Fruit fly (Drosophila melanogaster): ENCODE data around the gene Axud1.

Gene Axud1

DNA sequence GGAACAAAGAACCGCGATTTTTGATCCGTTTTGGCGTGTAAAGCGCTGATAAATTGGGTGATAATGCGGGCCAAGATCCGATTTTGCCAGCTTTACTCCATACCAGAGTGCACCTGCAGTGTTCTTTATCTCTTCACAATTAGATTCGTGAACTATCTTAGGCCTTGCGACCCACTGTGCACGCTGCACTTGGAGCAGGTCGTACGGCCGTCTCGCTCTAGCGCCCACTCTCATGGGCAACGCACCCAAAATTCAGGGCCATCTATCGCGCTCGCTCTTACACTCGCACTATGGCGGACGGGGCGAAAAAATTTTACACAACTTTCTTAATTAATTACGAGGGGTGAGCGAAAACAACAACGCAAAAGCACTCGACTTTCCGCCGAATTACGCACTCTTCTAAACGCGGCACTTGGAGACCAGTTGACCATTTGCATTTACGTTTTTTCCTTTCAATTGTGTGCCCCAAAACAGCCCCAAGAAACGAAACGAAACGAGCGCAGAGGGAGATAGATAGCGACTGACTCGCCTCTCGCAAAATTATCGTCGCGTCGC, 868 bp upstream of the Axud1 start (continued):
- no peak for TF ChIP-seq lov (optimal IDR thresholded peaks at IDR 0.05)
- TF ChIP-seq lov (GFP tag; IDR thresholded peaks at IDR 0.05), result no peak
- TF ChIP-seq CG4820 (GFP tag; optimal IDR thresholded peaks at IDR 0.05), result no peak
- 0 out of 2 replicates have a peak, but pooled peaks have one; percentile 9 for TF ChIP-seq chm (GFP tag; IDR thresholded peaks at IDR 0.05)
- TF ChIP-seq CG9609 (GFP tag; optimal IDR thresholded peaks at IDR 0.05), result no peak
- no peak for TF ChIP-seq CG10654 (GFP tag; optimal IDR thresholded peaks at IDR 0.05)
- TF ChIP-seq zen (tag; optimal IDR thresholded peaks at IDR 0.05), result no peak
- no peak for TF ChIP-seq zfh2 (GFP tag; optimal IDR thresholded peaks at IDR 0.05)
- peak in 1 of 2 experiments; percentile 27 for TF ChIP-seq tll (GFP tag; optimal IDR thresholded peaks at IDR 0.05)
- TF ChIP-seq Atf-2 (GFP tag; optimal IDR thresholded peaks at IDR 0.05), result no peak
- no peak for TF ChIP-seq chn (GFP tag; optimal IDR thresholded peaks at IDR 0.05)
- TF ChIP-seq crc (GFP tag; optimal IDR thresholded peaks at IDR 0.05), result no peak
- TF ChIP-seq CG1602 (GFP tag; optimal IDR thresholded peaks at IDR 0.05), result no peak
- no peak for TF ChIP-seq rib (GFP tag; IDR thresholded peaks at IDR 0.05)
- no peak for TF ChIP-seq schlank (tag; optimal IDR thresholded peaks at IDR 0.05)
- TF ChIP-seq tap (tag; optimal IDR thresholded peaks at IDR 0.05), result no peak
- TF ChIP-seq CG8290 (GFP tag; optimal IDR thresholded peaks at IDR 0.05), result no peak
- TF ChIP-seq CG8290 (tag; optimal IDR thresholded peaks at IDR 0.05), result peak in 1 of 2 experiments; percentile 63
- no peak for TF ChIP-seq ems (GFP tag; optimal IDR thresholded peaks at IDR 0.05)
- no peak for TF ChIP-seq D19A (tag; optimal IDR thresholded peaks at IDR 0.05)
- no peak for TF ChIP-seq grn (GFP tag; optimal IDR thresholded peaks at IDR 0.05)
- no peak for TF ChIP-seq trh (GFP tag; optimal IDR thresholded peaks at IDR 0.05)
- TF ChIP-seq Oli (tag; optimal IDR thresholded peaks at IDR 0.05), result no peak
- no peak for TF ChIP-seq CG7786 (GFP tag; optimal IDR thresholded peaks at IDR 0.05)
- no peak for TF ChIP-seq scrt (GFP tag; optimal IDR thresholded peaks at IDR 0.05)
- no peak for TF ChIP-seq salm (tag; optimal IDR thresholded peaks at IDR 0.05)
- no peak for TF ChIP-seq wor (GFP tag; IDR thresholded peaks at IDR 0.05)
- TF ChIP-seq CG10147 (GFP tag; optimal IDR thresholded peaks at IDR 0.05), result no peak
- TF ChIP-seq CG1832 (GFP tag; optimal IDR thresholded peaks at IDR 0.05), result peak; percentile 95
- TF ChIP-seq pho (GFP tag; optimal IDR thresholded peaks at IDR 0.05), result no peak
- TF ChIP-seq bigmax (GFP tag; optimal IDR thresholded peaks at IDR 0.05), result no peak
- no peak; the same call in 1 of the 2 replicates for TF ChIP-seq unc-4 (GFP tag; IDR thresholded peaks at IDR 0.05; ENCODE audit: partially characterized antibody)
- TF ChIP-seq CG31441 (GFP tag; IDR thresholded peaks at IDR 0.05), result no peak; the same call in 1 of the 2 replicates
- TF ChIP-seq CrebB (tag; optimal IDR thresholded peaks at IDR 0.05), result no peak
- TF ChIP-seq CG17186 (GFP tag; optimal IDR thresholded peaks at IDR 0.05), result no peak
- TF ChIP-seq shn (GFP tag; optimal IDR thresholded peaks at IDR 0.05), result no peak
- TF ChIP-seq Elba2 (GFP tag; optimal IDR thresholded peaks at IDR 0.05), result no peak
- TF ChIP-seq fru (optimal IDR thresholded peaks at IDR 0.05), result no peak
- TF ChIP-seq otp (GFP tag; IDR thresholded peaks at IDR 0.05), result 0 out of 3 replicates have a peak, but pooled peaks have one; percentile 46
- TF ChIP-seq Dp (GFP tag; optimal IDR thresholded peaks at IDR 0.05), result no peak
- TF ChIP-seq CG17612 (GFP tag; IDR thresholded peaks at IDR 0.05), result no peak
- no peak for TF ChIP-seq gcm (GFP tag; optimal IDR thresholded peaks at IDR 0.05)
- TF ChIP-seq h (optimal IDR thresholded peaks at IDR 0.05), result no peak
- no peak for TF ChIP-seq Lim3 (GFP tag; IDR thresholded peaks at IDR 0.05)
- no peak for TF ChIP-seq CG8765 (GFP tag; IDR thresholded peaks at IDR 0.05)
- no peak for TF ChIP-seq sim (GFP tag; IDR thresholded peaks at IDR 0.05)
- no peak for TF ChIP-seq CG18764 (GFP tag; optimal IDR thresholded peaks at IDR 0.05)
- no peak for TF ChIP-seq bowl (GFP tag; IDR thresholded peaks at IDR 0.05)
- TF ChIP-seq HmgD (GFP tag; optimal IDR thresholded peaks at IDR 0.05), result no peak
- TF ChIP-seq pros (GFP tag; optimal IDR thresholded peaks at IDR 0.05), result peak; percentile 41
- no peak for TF ChIP-seq hbn (GFP tag; IDR thresholded peaks at IDR 0.05; ENCODE audit: partially characterized antibody)
- no peak for TF ChIP-seq Nf-YB (GFP tag; optimal IDR thresholded peaks at IDR 0.05)
- no peak for TF ChIP-seq Dfd (GFP tag; optimal IDR thresholded peaks at IDR 0.05)

All from whole organism, embryonic.